Worm (Caenorhabditis elegans) whole organism, late embryonic: ENCODE measurements around the gene srg-28.

Source experiments
- dmd-4 ChIP-seq: sonication (generic microtip); optimal IDR thresholded peaks from 2 replicates; lab custom pipeline; 2016; ENCODE audit warnings: borderline replicate concordance, missing genetic modification characterization, missing compliant biosample characterization
- sdc-2 ChIP-seq: sonication (generic microtip); optimal IDR thresholded peaks from 2 replicates; lab custom pipeline; 2016; ENCODE audit warnings: missing genotype, missing genetic modification characterization, missing compliant biosample characterization

- TF ChIP-seq dmd-4 (tag; lab: Kevin White, UChicago) (no peak), sdc-2 (tag; lab: Kevin White, UChicago) (no peak)
Observed at ce11 chrV:5328314-5328713, 6.4 kb upstream of the srg-28 start, which contains the start of gene C10G8.8.
